Fruit fly (Drosophila melanogaster) whole organism, larva: Measurements from ENCODE around the gene CG7142.

Source experiments
- noc ChIP-seq: fragments of 200-800 bp; sonication (Bioruptor generic); optimal IDR thresholded peaks from 3 replicates; lab custom pipeline; 2019; ENCODE audit warnings: missing biosample characterization, mild to moderate bottlenecking, missing genetic modification characterization, moderate library complexity

CG7142 gene

DNA sequence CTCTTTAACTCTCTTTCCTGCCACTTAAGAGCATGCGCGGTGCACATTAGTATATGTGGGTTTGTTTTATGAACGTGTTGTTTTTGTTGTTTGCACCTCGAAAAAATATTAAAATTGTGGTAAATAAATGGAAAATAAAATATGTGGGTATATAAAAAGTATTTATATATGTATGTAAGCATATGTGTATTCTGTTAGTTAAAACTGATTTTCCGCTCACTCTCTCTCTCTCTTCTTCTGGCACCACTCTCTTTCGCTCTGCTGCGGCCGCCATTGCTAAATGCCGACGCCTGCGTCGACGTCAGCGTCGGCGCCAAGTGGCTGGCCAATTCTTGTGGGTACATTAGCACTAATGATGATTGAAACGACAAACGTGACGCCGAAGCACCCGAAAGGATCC, 14.0 kb downstream of the CG7142 start:
- no peak for TF ChIP-seq noc (tag; lab: Kevin White, UChicago)

DNA sequence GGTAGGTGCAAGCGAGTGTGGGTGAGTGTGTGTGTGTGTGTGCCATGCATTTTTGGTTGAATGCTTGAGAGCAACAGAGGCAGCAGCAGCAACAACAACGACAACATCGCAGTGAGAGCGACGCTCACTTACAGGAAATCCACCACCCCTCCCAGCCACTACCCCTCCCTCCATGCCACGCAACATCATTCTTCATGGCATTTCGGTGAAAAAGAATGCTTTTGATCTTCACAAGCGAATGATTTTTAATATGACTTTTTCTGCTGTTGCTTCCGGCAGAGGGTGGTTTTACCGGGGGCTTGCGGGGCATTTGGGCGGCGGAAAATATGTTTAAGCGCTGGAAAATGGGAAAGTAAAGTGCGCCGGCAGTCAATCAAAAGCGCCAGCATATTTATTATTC, 17.7 kb downstream of the CG7142 start:
- TF ChIP-seq noc (tag; lab: Kevin White, UChicago) = no peak

- TF ChIP-seq noc (tag; lab: Kevin White, UChicago) = no peak
Observed at dm6 chr3R:18260016-18260415, 19.3 kb downstream of the CG7142 start.

DNA sequence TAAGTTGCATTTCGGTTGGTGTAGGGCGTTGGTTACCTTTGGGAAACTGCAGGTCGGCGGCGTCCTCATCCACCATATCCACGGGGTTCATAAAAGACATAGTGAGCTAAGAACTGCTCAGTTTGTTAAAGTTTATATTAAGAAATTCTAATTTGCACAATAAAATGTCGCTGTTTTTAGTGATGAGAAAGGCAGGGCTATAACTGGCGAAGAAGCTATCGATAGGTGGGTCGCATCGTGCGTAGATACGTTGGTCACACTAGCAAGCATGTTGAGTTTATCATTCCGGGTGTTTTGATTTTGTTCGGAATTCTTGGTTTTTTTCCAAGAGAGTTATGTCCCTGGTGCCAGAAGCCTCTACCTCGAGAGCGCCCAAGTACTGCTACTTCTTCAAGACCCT, 24.0 kb downstream of the CG7142 start, which contains the start of the genes Ada2a, Polr2D, Tgs1 and moi:
Gene Ada2a (minus strand): TSS at position 207 of the 400 bp plus-strand sequence.
Gene Polr2D (minus strand): TSS at position 207 of the 400 bp plus-strand sequence.
Gene Tgs1 (plus strand): TSS at position 250 of the 400 bp plus-strand sequence.
Gene moi (plus strand): TSS at position 250 of the 400 bp plus-strand sequence.
- TF ChIP-seq noc (tag; lab: Kevin White, UChicago) = no peak

- TF ChIP-seq noc (tag; lab: Kevin White, UChicago) = no peak
Observed at dm6 chr3R:18252578-18252977, 26.7 kb downstream of the CG7142 start, which contains the start of gene CG12320. Gene CG12320 (minus strand): TSS chr3R:18252734.

DNA sequence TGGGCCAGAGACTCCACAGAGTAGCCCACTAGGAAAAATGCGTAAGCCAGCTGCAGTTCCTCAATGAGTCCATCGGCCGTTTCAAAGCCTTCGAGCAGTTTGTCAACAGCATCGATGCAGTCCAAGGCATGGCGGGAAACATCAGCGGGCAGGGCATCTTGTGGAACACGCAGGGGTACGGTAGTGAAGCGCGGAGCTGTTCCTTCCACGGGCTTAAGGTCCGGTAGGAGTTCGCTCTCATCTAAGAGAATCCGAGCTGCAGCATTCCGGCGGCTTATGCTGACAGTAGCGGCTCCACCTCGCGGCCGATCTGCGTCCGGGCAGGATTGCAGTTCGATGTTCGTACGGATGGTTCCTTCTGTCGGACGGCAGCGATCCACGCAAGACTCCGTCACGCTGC, 27.4 kb downstream of the CG7142 start:
- no peak for TF ChIP-seq noc (tag; lab: Kevin White, UChicago)

DNA sequence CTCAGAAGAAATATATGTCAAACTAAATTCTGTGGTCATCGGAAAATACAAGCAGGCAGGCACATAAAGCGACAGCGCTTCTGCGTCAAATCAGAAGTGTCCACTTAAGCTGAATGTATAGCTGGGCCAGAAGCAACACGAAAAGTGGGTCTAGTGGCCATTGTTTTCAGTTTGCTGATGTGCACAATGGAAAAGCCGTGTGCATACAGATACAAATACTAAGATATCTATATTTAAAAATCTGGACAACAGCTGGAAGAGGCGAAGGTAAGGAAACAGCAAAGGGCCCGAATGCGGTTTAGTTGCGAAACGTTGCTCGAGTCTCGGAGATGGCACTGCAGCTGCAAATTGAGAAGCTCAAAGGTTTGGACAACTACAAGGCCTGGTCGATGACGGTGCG, 28.5 kb downstream of the CG7142 start, which contains the start of gene CG18598:
Gene CG18598 (plus strand): TSS at position 301 of the 400 bp plus-strand sequence.
- TF ChIP-seq noc (tag; lab: Kevin White, UChicago) = no peak

- no peak for TF ChIP-seq noc (tag; lab: Kevin White, UChicago)
Observed at dm6 chr3R:18249268-18249667, 30.1 kb downstream of the CG7142 start.

DNA sequence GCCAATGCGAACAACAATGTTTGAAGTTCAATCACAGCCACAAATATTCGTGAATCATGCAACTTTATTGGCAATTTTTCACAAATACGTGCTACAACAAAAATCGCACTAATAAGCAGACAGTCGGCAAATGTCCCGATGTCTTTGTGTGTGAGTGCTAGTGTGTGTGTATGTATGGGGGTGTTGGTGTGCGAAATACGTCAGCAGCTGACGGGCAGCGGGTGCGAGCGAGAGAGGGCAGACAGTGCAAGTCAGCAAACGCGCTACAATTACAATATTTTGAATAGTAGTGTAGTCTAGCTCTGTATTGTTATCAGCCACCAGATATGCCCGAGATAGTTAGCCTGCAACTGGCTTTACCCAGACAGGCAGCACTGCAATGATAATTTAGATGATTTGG, 33.3 kb downstream of the CG7142 start:
- no peak for TF ChIP-seq noc (tag; lab: Kevin White, UChicago)

- TF ChIP-seq noc (tag; lab: Kevin White, UChicago) = no peak
Observed at dm6 chr3R:18245044-18245596, 34.2 kb downstream of the CG7142 start.

DNA sequence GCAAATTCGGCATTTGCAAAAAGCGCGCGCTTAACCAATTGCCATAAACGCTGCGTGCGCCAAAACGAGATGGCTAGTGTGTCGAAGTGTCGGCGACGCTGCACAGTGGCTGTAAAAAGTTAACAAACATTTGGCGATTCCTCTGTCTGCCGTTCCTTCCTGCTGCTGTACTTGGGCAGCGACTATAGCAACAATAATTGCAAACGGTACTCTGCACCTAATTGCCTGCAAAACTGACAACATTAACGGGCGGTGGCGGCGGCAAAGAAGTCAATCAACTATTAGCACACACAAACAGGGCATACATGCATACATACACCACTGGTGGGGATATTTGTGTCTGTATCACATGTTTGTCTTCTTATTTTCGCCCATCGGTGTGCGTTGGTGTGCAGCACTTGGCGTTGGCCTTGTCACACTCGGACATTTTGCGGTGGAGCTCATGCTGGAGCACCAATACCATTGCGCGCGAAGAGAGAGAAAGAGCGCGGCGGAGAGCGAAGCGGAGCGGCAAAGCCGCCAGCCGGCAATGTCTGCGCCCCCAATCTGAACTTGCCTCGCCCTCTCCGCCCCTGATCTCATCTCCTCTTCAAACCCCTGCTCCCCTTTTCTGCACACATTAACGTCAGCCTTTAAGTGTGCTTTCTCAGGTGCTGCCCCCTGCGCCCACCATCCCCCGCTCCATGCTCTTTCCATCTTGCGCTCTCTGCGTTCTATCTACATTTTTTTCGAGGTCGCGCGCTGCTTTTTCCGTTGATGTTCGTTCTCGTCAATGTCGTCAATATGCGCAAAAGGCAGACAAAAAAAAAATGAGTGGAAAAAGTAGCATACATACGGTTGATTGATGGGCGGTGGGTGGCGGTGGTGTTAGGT, 34.9 kb downstream of the CG7142 start:
- peak; percentile 70 for TF ChIP-seq noc (tag; lab: Kevin White, UChicago)

DNA sequence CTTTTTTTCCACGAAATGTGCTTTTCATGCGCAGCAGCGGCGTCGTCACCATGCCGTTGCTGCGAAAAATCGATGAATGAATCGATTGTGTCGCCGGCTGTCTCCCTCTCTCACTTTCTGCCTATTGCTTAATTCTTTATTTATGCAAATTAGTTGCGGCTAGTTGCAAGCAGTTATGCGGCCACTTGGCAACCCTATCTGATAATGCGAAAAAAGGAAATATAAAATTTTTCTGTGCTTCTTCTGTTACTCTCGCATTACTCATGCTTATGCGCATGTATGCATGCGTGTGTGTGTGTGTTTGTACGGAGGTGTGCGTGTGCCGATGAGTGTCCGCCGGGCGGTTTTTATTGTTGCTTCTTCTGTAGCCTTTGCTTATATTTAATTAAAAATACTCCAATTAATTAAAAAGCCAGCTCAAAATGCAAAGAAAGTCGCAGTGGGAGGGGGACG, 35.6 kb downstream of the CG7142 start:
- TF ChIP-seq noc (tag; lab: Kevin White, UChicago) = peak; percentile 4

dm6 chr3R:18243000-18243399, 36.3 kb downstream of the CG7142 start:
- TF ChIP-seq noc (tag; lab: Kevin White, UChicago) = no peak

dm6 chr3R:18242089-18242955, 37.0 kb downstream of the CG7142 start, which contains the start of the genes CG7156 and 14-3-3epsilon:
Gene CG7156 (minus strand): TSS chr3R:18242159.
Gene 14-3-3epsilon (plus strand): TSS chr3R:18242531.
- peak; percentile 34 for TF ChIP-seq noc (tag; lab: Kevin White, UChicago)

DNA sequence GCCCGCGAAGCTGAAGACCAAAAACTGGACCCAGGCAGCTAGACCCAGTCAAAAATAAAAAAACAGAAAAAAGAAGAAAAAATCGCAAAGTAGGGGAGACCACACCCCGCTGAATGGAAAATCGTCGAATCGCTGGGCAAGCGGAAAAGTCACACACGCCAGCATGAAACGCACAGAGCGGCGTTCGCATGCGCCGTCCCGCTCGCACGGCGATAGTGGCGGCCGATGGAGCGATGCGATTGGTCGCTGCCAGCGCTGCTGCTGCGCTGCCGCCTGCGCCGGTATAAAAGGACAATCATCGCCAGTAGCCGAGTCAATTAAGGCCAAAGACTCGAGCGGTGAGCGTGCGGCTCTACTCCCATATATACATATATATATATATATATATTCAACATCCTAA, 43.4 kb downstream of the CG7142 start, which contains the start of gene repo:
Gene repo (plus strand): TSS at position 314 of the 400 bp plus-strand sequence.
- TF ChIP-seq noc (tag; lab: Kevin White, UChicago) = no peak
